Fruit fly (Drosophila melanogaster) Kc167 (cell line): ENCODE measurements around the gene CG6765.

Experiments used
- Myc ChIP-seq: fragments of >200 bp; optimal IDR thresholded peaks from 2 replicates; lab custom pipeline; 2017; ENCODE audit warnings: missing external identifiers
- Sin3A ChIP-seq: fragments of >200 bp; optimal IDR thresholded peaks from 2 replicates; lab custom pipeline; 2018; ENCODE audit warnings: missing external identifiers
- h ChIP-seq: fragments of >200 bp; optimal IDR thresholded peaks from 3 replicates; lab custom pipeline; 2018; ENCODE audit warnings: missing external identifiers
- insv ChIP-seq: fragments of >200 bp; optimal IDR thresholded peaks from 3 replicates; lab custom pipeline; 2018; ENCODE audit warnings: missing external identifiers
- psq ChIP-seq: fragments of >200 bp; optimal IDR thresholded peaks from 2 replicates; lab custom pipeline; 2017; ENCODE audit warnings: missing external identifiers
- ttk ChIP-seq: sonication (Bioruptor generic); optimal IDR thresholded peaks from 2 replicates; lab custom pipeline; 2017; ENCODE audit warnings: missing external identifiers

The CG6765 gene

dm6 chr3L:8512428-8512827 lies at the start of gene CG6765:
TSS of gene CG6765 (plus strand) at chr3L:8512767.
- TF ChIP-seq ttk (lab: Kevin White, UChicago) (no peak), h (lab: Kevin White, UChicago) (no peak), Myc (lab: Kevin White, UChicago) (no peak), Sin3A (lab: Kevin White, UChicago) (no peak), psq (lab: Kevin White, UChicago) (no peak)

- no peak for TF ChIP-seq Sin3A (lab: Kevin White, UChicago)
- no peak for TF ChIP-seq h (lab: Kevin White, UChicago)
- no peak for TF ChIP-seq psq (lab: Kevin White, UChicago)
- TF ChIP-seq ttk (lab: Kevin White, UChicago) = no peak
- no peak for TF ChIP-seq insv
- no peak for TF ChIP-seq Myc (lab: Kevin White, UChicago)
Measured at dm6 chr3L:8480944-8481343, 31.6 kb upstream of the CG6765 start.

dm6 chr3L:8506975-8507441 lies 5.6 kb upstream of the CG6765 start, which contains the start of gene CG43163:
TSS of gene CG43163 (minus strand) at chr3L:8507146.
- TF ChIP-seq ttk (lab: Kevin White, UChicago) (no peak), Myc (lab: Kevin White, UChicago) (no peak), insv (no peak), h (lab: Kevin White, UChicago) (no peak), psq (lab: Kevin White, UChicago) (no peak), Sin3A (lab: Kevin White, UChicago) (no peak)

dm6 chr3L:8509567-8510109 lies 2.9 kb upstream of the CG6765 start, which contains the start of the genes ZC3H3 and Pus7:
TSS of gene ZC3H3 (minus strand) at chr3L:8509763.
TSS of gene Pus7 (plus strand) at chr3L:8510003.
- TF ChIP-seq Myc (lab: Kevin White, UChicago) (no peak), psq (lab: Kevin White, UChicago) (no peak), Sin3A (lab: Kevin White, UChicago) (no peak), insv (no peak), ttk (lab: Kevin White, UChicago) (no peak), h (lab: Kevin White, UChicago) (no peak)

dm6 chr3L:8513258-8513657 lies 691 bp downstream of the CG6765 start:
- TF ChIP-seq Sin3A (lab: Kevin White, UChicago) (no peak), h (lab: Kevin White, UChicago) (no peak), psq (lab: Kevin White, UChicago) (no peak), ttk (lab: Kevin White, UChicago) (no peak), insv (no peak), Myc (lab: Kevin White, UChicago) (no peak)

- TF ChIP-seq psq (lab: Kevin White, UChicago) (no peak), insv (no peak), Myc (lab: Kevin White, UChicago) (no peak), h (lab: Kevin White, UChicago) (no peak), ttk (lab: Kevin White, UChicago) (no peak), Sin3A (lab: Kevin White, UChicago) (no peak)
Measured at dm6 chr3L:8514768-8515167, 2.2 kb downstream of the CG6765 start, which contains the start of gene CG6683. TSS of gene CG6683 (minus strand) at chr3L:8514921.

- TF ChIP-seq h (lab: Kevin White, UChicago) = no peak
- TF ChIP-seq insv = no peak
Measured at dm6 chr3L:8518516-8519087, 6.0 kb downstream of the CG6765 start, which contains the start of gene GstO3. TSS of gene GstO3 (plus strand) at chr3L:8518885.

- no peak for TF ChIP-seq psq (lab: Kevin White, UChicago)
- no peak for TF ChIP-seq ttk (lab: Kevin White, UChicago)
Measured at dm6 chr3L:8519232-8519631, 6.7 kb downstream of the CG6765 start.

dm6 chr3L:8520252-8520651 lies 7.7 kb downstream of the CG6765 start, which contains the start of gene se:
TSS of gene se (plus strand) at chr3L:8520552.
- TF ChIP-seq insv = no peak
- TF ChIP-seq Sin3A (lab: Kevin White, UChicago) = no peak
- no peak for TF ChIP-seq h (lab: Kevin White, UChicago)
- TF ChIP-seq Myc (lab: Kevin White, UChicago) = no peak
- no peak for TF ChIP-seq psq (lab: Kevin White, UChicago)
- no peak for TF ChIP-seq ttk (lab: Kevin White, UChicago)

dm6 chr3L:8523257-8523656 lies 10.7 kb downstream of the CG6765 start, which contains the start of gene GstO2:
TSS of gene GstO2 (minus strand) at chr3L:8523501.
- TF ChIP-seq Sin3A (lab: Kevin White, UChicago) (no peak), h (lab: Kevin White, UChicago) (no peak), insv (no peak), ttk (lab: Kevin White, UChicago) (no peak), Myc (lab: Kevin White, UChicago) (no peak), psq (lab: Kevin White, UChicago) (no peak)

- TF ChIP-seq h (lab: Kevin White, UChicago) (no peak), insv (no peak), ttk (lab: Kevin White, UChicago) (no peak), psq (lab: Kevin White, UChicago) (no peak), Sin3A (lab: Kevin White, UChicago) (no peak), Myc (lab: Kevin White, UChicago) (no peak)
Measured at dm6 chr3L:8524816-8525625, 12.5 kb downstream of the CG6765 start, which contains the start of the genes GstO1 and foi. TSS of gene GstO1 (minus strand) at chr3L:8524866. TSS of gene foi (plus strand) at chr3L:8525244.
